Fruit fly (Drosophila melanogaster) whole organism, embryonic: ENCODE results near the gene Alp9.
A peak's percentile ranks its signal among the peaks of the same experiment; 100 is the strongest.

Experiments used
- Antp ChIP-seq: fragments of 200-800 bp; sonication (Bioruptor generic); optimal IDR thresholded peaks from 3 replicates; lab custom pipeline; 2016; ENCODE audit warnings: missing biosample characterization, missing genetic modification characterization
- BEAF-32 ChIP-seq: fragments of 200-800 bp; sonication (Bioruptor generic); optimal IDR thresholded peaks from 3 replicates; lab custom pipeline; 2017; ENCODE audit warnings: missing biosample characterization, missing genetic modification characterization, mild to moderate bottlenecking, moderate library complexity, missing genetic modification reagents
- Bgb ChIP-seq: fragments of 200-800 bp; sonication (Bioruptor generic); IDR thresholded peaks from 2 replicates; pipeline ENCODE4 v1.3.6; 2022; ENCODE audit warnings: missing biosample characterization, missing genetic modification characterization; ENCODE audit not compliant: partially characterized antibody
- CG10979 ChIP-seq: fragments of 200-800 bp; sonication (Bioruptor generic); optimal IDR thresholded peaks from 2 replicates; lab custom pipeline; 2018; ENCODE audit warnings: missing biosample characterization, mild to moderate bottlenecking, missing genetic modification characterization, moderate library complexity
- CG11093 ChIP-seq: fragments of 200-800 bp; sonication (Bioruptor generic); IDR thresholded peaks from 3 replicates; pipeline ENCODE4 v1.3.6; 2022; ENCODE audit warnings: missing biosample characterization, missing genetic modification characterization
- CG12391 ChIP-seq: fragments of 200-800 bp; sonication (Bioruptor generic); optimal IDR thresholded peaks from 3 replicates; lab custom pipeline; 2018; ENCODE audit warnings: missing biosample characterization, mild to moderate bottlenecking, missing genetic modification characterization, moderate library complexity
- CG13775 ChIP-seq: fragments of 200-800 bp; sonication (Bioruptor generic); optimal IDR thresholded peaks from 3 replicates; lab custom pipeline; 2017; ENCODE audit warnings: missing biosample characterization, mild to moderate bottlenecking, missing genetic modification characterization
- CG15269 ChIP-seq: fragments of 200-800 bp; sonication (Bioruptor generic); optimal IDR thresholded peaks from 2 replicates; lab custom pipeline; 2018; ENCODE audit warnings: missing biosample characterization, mild to moderate bottlenecking, missing genetic modification characterization, moderate library complexity
- CG16815 ChIP-seq: fragments of 200-800 bp; sonication (Bioruptor generic); optimal IDR thresholded peaks from 3 replicates; lab custom pipeline; 2017; ENCODE audit warnings: missing biosample characterization, mild to moderate bottlenecking, missing genetic modification characterization
- CG17359 ChIP-seq: fragments of 200-800 bp; sonication (Bioruptor generic); optimal IDR thresholded peaks from 3 replicates; lab custom pipeline; 2018; ENCODE audit warnings: missing biosample characterization, mild to moderate bottlenecking, missing genetic modification characterization, moderate library complexity
- CG2129 ChIP-seq: fragments of 200-800 bp; sonication (Bioruptor generic); IDR thresholded peaks from 2 replicates; pipeline ENCODE4 v1.3.6; 2022; ENCODE audit warnings: missing biosample characterization, missing genetic modification characterization; ENCODE audit not compliant: partially characterized antibody
- CG3847 ChIP-seq: fragments of 200-800 bp; sonication (Bioruptor generic); IDR thresholded peaks from 2 replicates; pipeline ENCODE4 v1.3.6; 2022; ENCODE audit warnings: missing biosample characterization, missing genetic modification characterization
- CG3995 ChIP-seq: fragments of 200-800 bp; sonication (Bioruptor generic); optimal IDR thresholded peaks from 3 replicates; lab custom pipeline; 2016; ENCODE audit warnings: missing biosample characterization, missing genetic modification characterization
- CG4360 ChIP-seq: fragments of 200-800 bp; sonication (Bioruptor generic); IDR thresholded peaks from 2 replicates; pipeline ENCODE4 v1.3.6; 2022; ENCODE audit warnings: missing biosample characterization, missing genetic modification characterization
- CG7271 ChIP-seq: fragments of 200-800 bp; sonication (Bioruptor generic); optimal IDR thresholded peaks from 2 replicates; lab custom pipeline; 2018; ENCODE audit warnings: missing biosample characterization, mild to moderate bottlenecking, missing genetic modification characterization, moderate library complexity
- CG7786 ChIP-seq: fragments of 200-800 bp; sonication (Bioruptor generic); optimal IDR thresholded peaks from 2 replicates; lab custom pipeline; 2016; ENCODE audit warnings: missing biosample characterization, missing genetic modification characterization
- CG9932 ChIP-seq: fragments of 200-800 bp; sonication (Bioruptor generic); IDR thresholded peaks from 2 replicates; pipeline ENCODE4 v1.3.6; 2022; ENCODE audit warnings: missing biosample characterization, missing genetic modification characterization
- CHES-1-like ChIP-seq: fragments of 200-800 bp; sonication (Bioruptor generic); optimal IDR thresholded peaks from 2 replicates; lab custom pipeline; 2016; ENCODE audit warnings: missing biosample characterization, missing genetic modification characterization
- CkIIα-i1 ChIP-seq: fragments of 200-800 bp; sonication (Bioruptor generic); IDR thresholded peaks from 2 replicates; pipeline ENCODE4 v1.3.6; 2022; ENCODE audit warnings: missing biosample characterization, missing genetic modification characterization
- Doc2 ChIP-seq: fragments of 200-800 bp; sonication (Bioruptor generic); IDR thresholded peaks from 2 replicates; pipeline ENCODE4 v1.3.6; 2022; ENCODE audit warnings: missing biosample characterization, missing genetic modification characterization
- Ets97D ChIP-seq: fragments of 200-800 bp; sonication (Bioruptor generic); optimal IDR thresholded peaks from 3 replicates; lab custom pipeline; 2016; ENCODE audit warnings: missing biosample characterization, missing genetic modification characterization
- H15 ChIP-seq: fragments of 200-800 bp; sonication (Bioruptor generic); IDR thresholded peaks from 3 replicates; pipeline ENCODE4 v1.3.6; 2022; ENCODE audit warnings: missing biosample characterization, missing genetic modification characterization
- Hmx ChIP-seq: fragments of 200-800 bp; sonication (Bioruptor generic); optimal IDR thresholded peaks from 2 replicates; lab custom pipeline; 2016; ENCODE audit warnings: missing biosample characterization, missing genetic modification characterization
- Hr51 ChIP-seq, 2 experiments: fragments of 200-800 bp; sonication (Bioruptor generic); optimal IDR thresholded peaks; 2 replicates in 1 of 2; 3 replicates in 1 of 2; lab custom pipeline; 2016 to 2018; ENCODE audit warnings: missing biosample characterization in 2 of 2, missing genetic modification characterization in 2 of 2, mild to moderate bottlenecking in 1 of 2, moderate library complexity in 1 of 2
- Opbp ChIP-seq: fragments of 200-800 bp; sonication (Bioruptor generic); IDR thresholded peaks from 3 replicates; pipeline ENCODE4 v1.3.6; 2022; ENCODE audit warnings: missing biosample characterization, missing genetic modification characterization; ENCODE audit not compliant: partially characterized antibody
- bbx ChIP-seq: fragments of 200-800 bp; sonication (Bioruptor generic); IDR thresholded peaks from 2 replicates; pipeline ENCODE4 v1.3.6; 2022; ENCODE audit warnings: missing biosample characterization, missing genetic modification characterization; ENCODE audit not compliant: partially characterized antibody
- bsh ChIP-seq, 2 experiments: fragments of 200-800 bp; sonication (Bioruptor generic); optimal IDR thresholded peaks; 2 replicates each; lab custom pipeline; 2017 to 2018; ENCODE audit warnings: mild to moderate bottlenecking in 2 of 2, missing biosample characterization in 2 of 2, missing genetic modification characterization in 2 of 2, moderate library complexity in 1 of 2
- cg ChIP-seq: fragments of 200-800 bp; sonication (Bioruptor generic); optimal IDR thresholded peaks from 3 replicates; lab custom pipeline; 2019; ENCODE audit warnings: missing biosample characterization, mild to moderate bottlenecking, missing genetic modification characterization, moderate library complexity
- chinmo ChIP-seq: fragments of 200-800 bp; sonication (Bioruptor generic); IDR thresholded peaks from 4 replicates; pipeline ENCODE4 v1.3.6; 2022; ENCODE audit warnings: missing biosample characterization, missing genetic modification characterization; ENCODE audit not compliant: partially characterized antibody
- crp ChIP-seq, 2 experiments: fragments of 200-800 bp; sonication (Bioruptor generic); optimal IDR thresholded peaks; 2 replicates in 1 of 2; 3 replicates in 1 of 2; lab custom pipeline; 2017; ENCODE audit warnings: missing biosample characterization in 2 of 2, missing genetic modification characterization in 2 of 2, mild to moderate bottlenecking in 1 of 2, moderate library complexity in 1 of 2
- exex ChIP-seq: fragments of 200-800 bp; sonication (Bioruptor generic); optimal IDR thresholded peaks from 4 replicates; lab custom pipeline; 2018; ENCODE audit warnings: missing biosample characterization, mild to moderate bottlenecking, missing genetic modification characterization, moderate library complexity
- gt ChIP-seq: fragments of 200-800 bp; sonication (Bioruptor generic); IDR thresholded peaks from 2 replicates; pipeline ENCODE4 v1.3.6; 2022; ENCODE audit warnings: missing biosample characterization, missing genetic modification characterization
- inv ChIP-seq: fragments of 200-800 bp; sonication (Bioruptor generic); IDR thresholded peaks from 2 replicates; pipeline ENCODE4 v1.3.6; 2022; ENCODE audit warnings: missing biosample characterization, missing genetic modification characterization; ENCODE audit not compliant: partially characterized antibody
- lab ChIP-seq: fragments of 200-800 bp; sonication (Bioruptor generic); optimal IDR thresholded peaks from 3 replicates; lab custom pipeline; 2017; ENCODE audit warnings: missing biosample characterization, missing genetic modification characterization, mild to moderate bottlenecking, moderate library complexity, missing genetic modification reagents
- lola ChIP-seq, 3 experiments: fragments of >200 bp in 2 of 3; fragments of 200-800 bp in 1 of 3; sonication (Bioruptor generic) in 1 of 3; optimal IDR thresholded peaks; 2 replicates each; lab custom pipeline; 2017 to 2019; ENCODE audit warnings: missing biosample characterization in 3 of 3, missing genetic modification characterization in 3 of 3, mild to moderate bottlenecking in 1 of 3, moderate library complexity in 1 of 3
- lov ChIP-seq, 2 experiments: fragments of 200-800 bp in 1 of 2; fragments of >200 bp in 1 of 2; sonication (Bioruptor generic) in 1 of 2; IDR thresholded peaks in 1 of 2; optimal IDR thresholded peaks in 1 of 2; 2 replicates in 1 of 2; 3 replicates in 1 of 2; pipeline versions ENCODE4 v1.3.6 to Lab custom; 2017 to 2022; ENCODE audit warnings: missing biosample characterization in 1 of 2, missing genetic modification characterization in 1 of 2
- mam ChIP-seq: fragments of 200-800 bp; sonication (Bioruptor generic); optimal IDR thresholded peaks from 3 replicates; lab custom pipeline; 2016; ENCODE audit warnings: missing biosample characterization, missing genetic modification characterization
- mld ChIP-seq: fragments of 200-800 bp; sonication (Bioruptor generic); IDR thresholded peaks from 3 replicates; pipeline ENCODE4 v1.3.6; 2022; ENCODE audit warnings: missing biosample characterization, missing genetic modification characterization; ENCODE audit not compliant: partially characterized antibody
- psq ChIP-seq: fragments of 200-800 bp; sonication (Bioruptor generic); optimal IDR thresholded peaks from 2 replicates; lab custom pipeline; 2017; ENCODE audit warnings: missing biosample characterization, missing genetic modification characterization
- pzg ChIP-seq: fragments of 200-800 bp; sonication (Bioruptor generic); optimal IDR thresholded peaks from 3 replicates; lab custom pipeline; 2018; ENCODE audit warnings: missing biosample characterization, mild to moderate bottlenecking, missing genetic modification characterization, moderate library complexity
- ranshi ChIP-seq: fragments of 200-800 bp; sonication (Bioruptor generic); IDR thresholded peaks from 2 replicates; pipeline ENCODE4 v1.3.6; 2022; ENCODE audit warnings: missing biosample characterization, missing genetic modification characterization
- repo ChIP-seq: fragments of 200-800 bp; sonication (Bioruptor generic); optimal IDR thresholded peaks from 2 replicates; lab custom pipeline; 2016; ENCODE audit warnings: missing biosample characterization, missing genetic modification characterization
- rib ChIP-seq: fragments of 200-800 bp; sonication (Bioruptor generic); IDR thresholded peaks from 2 replicates; pipeline ENCODE4 v1.3.6; 2022; ENCODE audit warnings: missing biosample characterization, missing genetic modification characterization
- sens ChIP-seq: fragments of 200-800 bp; sonication (Bioruptor generic); peaks from one replicate; lab custom pipeline; 2016; ENCODE audit warnings: missing biosample characterization, missing genetic modification characterization
- tap ChIP-seq: fragments of 200-800 bp; optimal IDR thresholded peaks from 3 replicates; lab custom pipeline; 2019; ENCODE audit warnings: missing biosample characterization, mild to moderate bottlenecking, missing genetic modification characterization, moderate library complexity
- tin ChIP-seq: fragments of 200-800 bp; sonication (Bioruptor generic); optimal IDR thresholded peaks from 3 replicates; lab custom pipeline; 2016; ENCODE audit warnings: missing biosample characterization, missing genetic modification characterization
- trem ChIP-seq: fragments of 200-800 bp; optimal IDR thresholded peaks from 3 replicates; lab custom pipeline; 2019; ENCODE audit warnings: missing biosample characterization, mild to moderate bottlenecking, missing genetic modification characterization, moderate library complexity
- vnd ChIP-seq: fragments of 200-800 bp; sonication (Bioruptor generic); IDR thresholded peaks from 3 replicates; pipeline ENCODE4 v1.3.6; 2022; ENCODE audit warnings: missing biosample characterization, missing genetic modification characterization; ENCODE audit not compliant: partially characterized antibody

Alp9 gene

dm6 chr3L:5603860-5604415, 8.6 kb downstream of the Alp9 start, which contains the start of gene TM9SF3 (continued):
- TF ChIP-seq tin (peak; percentile 19), H15 (GFP tag; lab: Robert Waterston, UW) (no peak), ranshi (no peak), Hmx (no peak), Ets97D (peak; percentile 37), mam (peak; percentile 46), CG7271 (tag; lab: Kevin White, UChicago) (no peak), CG13775 (GFP tag; lab: Kevin White, UChicago) (peak; percentile 38), mld (GFP tag; lab: Robert Waterston, UW) (peak; percentile 65), lov (optimal IDR thresholded peaks at IDR 0.05; lab: Kevin White, UChicago) (no peak), lov (GFP tag; IDR thresholded peaks at IDR 0.05; lab: Robert Waterston, UW) (no peak), bbx (GFP tag; lab: Robert Waterston, UW) (peak; percentile 84), trem (peak; percentile 37), Hr51 (GFP tag; optimal IDR thresholded peaks at IDR 0.05; lab: Kevin White, UChicago) (peak in 1 of 2 experiments; percentile 32), pzg (GFP tag; lab: Kevin White, UChicago) (peak; percentile 55), Doc2 (GFP tag; lab: Robert Waterston, UW) (no peak), CG2129 (GFP tag; lab: Robert Waterston, UW) (peak; percentile 88), CHES-1-like (GFP tag; lab: Kevin White, UChicago) (no peak), CG10979 (tag; lab: Kevin White, UChicago) (no peak), vnd (GFP tag; lab: Robert Waterston, UW) (peak; percentile 90), Antp (GFP tag; lab: Kevin White, UChicago) (no peak), rib (GFP tag; lab: Robert Waterston, UW) (no peak), tap (tag; lab: Kevin White, UChicago) (no peak), BEAF-32 (GFP tag; lab: Kevin White, UChicago) (peak; percentile 95), inv (GFP tag; lab: Robert Waterston, UW) (peak; percentile 83), sens (peak; percentile 88), psq (GFP tag; lab: Kevin White, UChicago) (no peak), CG9932 (peak; percentile 64), CG11093 (GFP tag; lab: Robert Waterston, UW) (no peak), exex (tag; lab: Kevin White, UChicago) (no peak), crp (GFP tag; optimal IDR thresholded peaks at IDR 0.05; lab: Kevin White, UChicago) (peak in 1 of 2 experiments; percentile 4), gt (GFP tag; lab: Robert Waterston, UW) (no peak), CG12391 (tag; lab: Kevin White, UChicago) (peak; percentile 48), lab (GFP tag; lab: Kevin White, UChicago) (no peak), repo (no peak), CkIIα-i1 (GFP tag; lab: Robert Waterston, UW) (0 out of 2 replicates have a peak, but pooled peaks have one; percentile 21), cg (GFP tag; lab: Kevin White, UChicago) (no peak), bsh (GFP tag; optimal IDR thresholded peaks at IDR 0.05; lab: Kevin White, UChicago) (peak in 1 of 2 experiments; percentile 8), CG3847 (0 out of 2 replicates have a peak, but pooled peaks have one; percentile 32), CG15269 (no peak), CG4360 (GFP tag; lab: Robert Waterston, UW) (no peak), lola (GFP tag; optimal IDR thresholded peaks at IDR 0.05; lab: Kevin White, UChicago) (peak in 1 of 3 experiments; percentile 26), Opbp (GFP tag; lab: Robert Waterston, UW) (peak; percentile 78), Bgb (peak; percentile 81), CG16815 (no peak), CG17359 (tag; lab: Kevin White, UChicago) (no peak), chinmo (0 out of 4 replicates have a peak, but pooled peaks have one; percentile 38), CG3995 (GFP tag; lab: Kevin White, UChicago) (peak; percentile 100), CG7786 (no peak)
